Worm (Caenorhabditis elegans) whole organism, mixed stage, embryonic: ENCODE data around the gene C47E8.11.

Experiments
- bed-3 ChIP-seq: fragments of 200-800 bp; sonication (Bioruptor generic); optimal IDR thresholded peaks from 3 replicates; lab custom pipeline; 2018; ENCODE audit warnings: mild to moderate bottlenecking, missing genetic modification characterization, moderate library complexity, missing compliant biosample characterization
- blmp-1 ChIP-seq: fragments of 150-350 bp; optimal IDR thresholded peaks from 2 replicates; lab custom pipeline; 2014; ENCODE audit warnings: missing biosample characterization, missing genetic modification characterization
- ceh-43 ChIP-seq: fragments of 200-800 bp; sonication (Bioruptor generic); optimal IDR thresholded peaks from 2 replicates; lab custom pipeline; 2018; ENCODE audit warnings: mild to moderate bottlenecking, missing genetic modification characterization, moderate library complexity, missing compliant biosample characterization
- ceh-83 ChIP-seq: fragments of 200-800 bp; sonication (Bioruptor generic); optimal IDR thresholded peaks from 2 replicates; lab custom pipeline; 2018; ENCODE audit warnings: mild to moderate bottlenecking, missing genetic modification characterization, missing compliant biosample characterization
- ces-1 ChIP-seq: fragments of 150-350 bp; optimal IDR thresholded peaks from 2 replicates; lab custom pipeline; 2014; ENCODE audit warnings: missing biosample characterization, missing genetic modification reagents, missing genetic modification characterization
- cnd-1 ChIP-seq: fragments of 200-800 bp; sonication (Bioruptor generic); optimal IDR thresholded peaks from 2 replicates; lab custom pipeline; 2018; ENCODE audit warnings: mild to moderate bottlenecking, missing genetic modification characterization, missing compliant biosample characterization
- drap-1 ChIP-seq: fragments of 200-800 bp; sonication (Bioruptor generic); optimal IDR thresholded peaks from 3 replicates; lab custom pipeline; 2018; ENCODE audit warnings: mild to moderate bottlenecking, missing genetic modification characterization, missing compliant biosample characterization
- elt-1 ChIP-seq: sonication (generic microtip); optimal IDR thresholded peaks from 2 replicates; lab custom pipeline; 2017; ENCODE audit warnings: missing genetic modification characterization, mild to moderate bottlenecking, missing compliant biosample characterization, antibody characterized with exemption, moderate library complexity, borderline replicate concordance; ENCODE audit not compliant: insufficient read depth
- elt-3 ChIP-seq: fragments of 150-350 bp; optimal IDR thresholded peaks from 2 replicates; lab custom pipeline; 2014; ENCODE audit warnings: missing biosample characterization, missing genetic modification characterization
- flh-1 ChIP-seq: fragments of 200-800 bp; sonication (Bioruptor generic); optimal IDR thresholded peaks from 2 replicates; lab custom pipeline; 2018; ENCODE audit warnings: mild to moderate bottlenecking, missing genetic modification characterization, moderate library complexity, missing compliant biosample characterization
- ham-2 ChIP-seq: fragments of 200-800 bp; sonication (Bioruptor generic); optimal IDR thresholded peaks from 2 replicates; lab custom pipeline; 2018; ENCODE audit warnings: mild to moderate bottlenecking, missing genetic modification characterization, missing compliant biosample characterization
- hlh-1 ChIP-seq: fragments of 150-350 bp; optimal IDR thresholded peaks from 2 replicates; lab custom pipeline; 2014; ENCODE audit warnings: missing biosample characterization, missing genetic modification reagents, missing genetic modification characterization
- lin-13 ChIP-seq: fragments of 150-350 bp; optimal IDR thresholded peaks from 2 replicates; lab custom pipeline; 2014; ENCODE audit warnings: missing biosample characterization, missing genetic modification characterization
- lsy-2 ChIP-seq: fragments of 150-350 bp; optimal IDR thresholded peaks from 2 replicates; lab custom pipeline; 2014; ENCODE audit warnings: missing biosample characterization, missing genetic modification characterization
- mep-1 ChIP-seq: fragments of 150-350 bp; optimal IDR thresholded peaks from 2 replicates; lab custom pipeline; 2017; ENCODE audit warnings: missing biosample characterization, missing genetic modification reagents, missing genetic modification characterization, inconsistent platforms
- mls-2 ChIP-seq: sonication (generic microtip); optimal IDR thresholded peaks from 2 replicates; lab custom pipeline; 2016; ENCODE audit warnings: mild to moderate bottlenecking, missing genetic modification characterization, moderate library complexity, missing compliant biosample characterization
- nhr-12 ChIP-seq: fragments of 150-350 bp; optimal IDR thresholded peaks from 2 replicates; lab custom pipeline; 2014; ENCODE audit warnings: missing biosample characterization, missing genetic modification characterization
- nhr-2 ChIP-seq: fragments of 150-350 bp; optimal IDR thresholded peaks from 2 replicates; lab custom pipeline; 2014; ENCODE audit warnings: missing biosample characterization, missing genetic modification characterization
- nhr-237 ChIP-seq: fragments of 150-350 bp; optimal IDR thresholded peaks from 2 replicates; lab custom pipeline; 2014; ENCODE audit warnings: missing biosample characterization, missing genetic modification characterization
- nhr-28 ChIP-seq: fragments of 150-350 bp; optimal IDR thresholded peaks from 2 replicates; lab custom pipeline; 2014; ENCODE audit warnings: missing biosample characterization, missing genetic modification characterization
- nhr-76 ChIP-seq: sonication (generic microtip); optimal IDR thresholded peaks from 2 replicates; lab custom pipeline; 2017; ENCODE audit warnings: missing biosample characterization, missing genetic modification characterization
- pha-4 ChIP-seq: fragments of 150-350 bp; optimal IDR thresholded peaks from 2 replicates; lab custom pipeline; 2018; ENCODE audit warnings: missing biosample characterization, missing genetic modification reagents, missing genetic modification characterization
- sem-2 ChIP-seq: fragments of 200-800 bp; sonication (Bioruptor generic); optimal IDR thresholded peaks from 2 replicates; lab custom pipeline; 2018; ENCODE audit warnings: mild to moderate bottlenecking, missing genetic modification characterization, missing compliant biosample characterization
- snpc-4 ChIP-seq: fragments of 150-350 bp; optimal IDR thresholded peaks from 2 replicates; lab custom pipeline; 2014; ENCODE audit warnings: missing biosample characterization, missing genetic modification characterization
- sptf-1 ChIP-seq: sonication (generic microtip); optimal IDR thresholded peaks from 2 replicates; lab custom pipeline; 2017; ENCODE audit warnings: mild to moderate bottlenecking, missing genetic modification characterization, moderate library complexity, missing compliant biosample characterization
- unc-120 ChIP-seq: sonication (generic microtip); optimal IDR thresholded peaks from 2 replicates; lab custom pipeline; 2017; ENCODE audit warnings: missing genetic modification characterization, missing compliant biosample characterization; ENCODE audit not compliant: poor library complexity, severe bottlenecking
- unc-39 ChIP-seq: fragments of 150-350 bp; optimal IDR thresholded peaks from 2 replicates; lab custom pipeline; 2014; ENCODE audit warnings: missing biosample characterization, missing genetic modification characterization
- unc-62 ChIP-seq: fragments of 150-350 bp; optimal IDR thresholded peaks from 2 replicates; lab custom pipeline; 2014; ENCODE audit warnings: missing biosample characterization, missing genetic modification reagents, missing genetic modification characterization
- zip-8 ChIP-seq: fragments of 150-350 bp; optimal IDR thresholded peaks from 2 replicates; lab custom pipeline; 2014; ENCODE audit warnings: missing biosample characterization, missing genetic modification characterization
- ztf-11 ChIP-seq: fragments of 150-350 bp; optimal IDR thresholded peaks from 2 replicates; lab custom pipeline; 2014; ENCODE audit warnings: missing biosample characterization, missing genetic modification characterization

C47E8.11 gene

ce11 chrV:14658131-14658530 lies 30.3 kb upstream of the C47E8.11 start, which contains the start of gene slc-25A29:
Gene slc-25A29, minus strand, starts transcription at chrV:14658175.
- TF ChIP-seq elt-1 (tag; lab: Kevin White, UChicago) (no peak), sem-2 (GFP tag; lab: Kevin White, UChicago) (no peak), unc-120 (tag; lab: Kevin White, UChicago) (no peak), zip-8 (tag; lab: Kevin White, UChicago) (no peak), mep-1 (tag; lab: Kevin White, UChicago) (no peak), nhr-28 (tag; lab: Kevin White, UChicago) (no peak), bed-3 (GFP tag; lab: Kevin White, UChicago) (no peak), lin-13 (tag; lab: Kevin White, UChicago) (no peak), nhr-76 (tag; lab: Kevin White, UChicago) (no peak), ceh-43 (no peak), lsy-2 (tag; lab: Kevin White, UChicago) (no peak), drap-1 (GFP tag; lab: Kevin White, UChicago) (no peak), snpc-4 (tag; lab: Kevin White, UChicago) (no peak), unc-62 (GFP tag; lab: Kevin White, UChicago) (no peak)

ce11 chrV:14659595-14659994 lies 28.8 kb upstream of the C47E8.11 start:
- TF ChIP-seq hlh-1 (tag; lab: Kevin White, UChicago) (no peak), sptf-1 (tag; lab: Kevin White, UChicago) (no peak), ces-1 (GFP tag; lab: Kevin White, UChicago) (no peak), lsy-2 (tag; lab: Kevin White, UChicago) (no peak), elt-3 (no peak), nhr-76 (tag; lab: Kevin White, UChicago) (no peak), nhr-237 (tag; lab: Kevin White, UChicago) (no peak), nhr-12 (no peak), elt-1 (tag; lab: Kevin White, UChicago) (no peak), ztf-11 (tag; lab: Kevin White, UChicago) (no peak), sem-2 (GFP tag; lab: Kevin White, UChicago) (no peak), zip-8 (tag; lab: Kevin White, UChicago) (no peak), lin-13 (tag; lab: Kevin White, UChicago) (no peak), cnd-1 (tag; lab: Kevin White, UChicago) (no peak), pha-4 (tag; lab: Kevin White, UChicago) (no peak), ceh-83 (GFP tag; lab: Kevin White, UChicago) (no peak), unc-39 (tag; lab: Kevin White, UChicago) (no peak)

- TF ChIP-seq nhr-2 (tag; lab: Kevin White, UChicago) (no peak), unc-62 (GFP tag; lab: Kevin White, UChicago) (peak; percentile 59), nhr-12 (no peak), nhr-237 (tag; lab: Kevin White, UChicago) (no peak), mls-2 (no peak)
Measured at ce11 chrV:14660608-14661355, 27.6 kb upstream of the C47E8.11 start, which contains the start of gene srh-17. Gene srh-17, plus strand, starts transcription at chrV:14661305.

- no peak for TF ChIP-seq ham-2 (GFP tag; lab: Kevin White, UChicago)
- no peak for TF ChIP-seq sem-2 (GFP tag; lab: Kevin White, UChicago)
- no peak for TF ChIP-seq mls-2
- TF ChIP-seq snpc-4 (tag; lab: Kevin White, UChicago), result no peak
- TF ChIP-seq nhr-76 (tag; lab: Kevin White, UChicago), result no peak
- no peak for TF ChIP-seq nhr-2 (tag; lab: Kevin White, UChicago)
- TF ChIP-seq flh-1, result no peak
- no peak for TF ChIP-seq sptf-1 (tag; lab: Kevin White, UChicago)
- TF ChIP-seq cnd-1 (tag; lab: Kevin White, UChicago), result no peak
- TF ChIP-seq nhr-237 (tag; lab: Kevin White, UChicago), result no peak
- no peak for TF ChIP-seq ztf-11 (tag; lab: Kevin White, UChicago)
- no peak for TF ChIP-seq blmp-1 (tag; lab: Kevin White, UChicago)
- TF ChIP-seq drap-1 (GFP tag; lab: Kevin White, UChicago), result no peak
- no peak for TF ChIP-seq ces-1 (GFP tag; lab: Kevin White, UChicago)
Measured at ce11 chrV:14663006-14663405, 25.4 kb upstream of the C47E8.11 start, which contains the start of gene C47E8.9. Gene C47E8.9, plus strand, starts transcription at chrV:14663306.
